Fruit fly (Drosophila melanogaster) whole organism, embryonic: ENCODE measurements around the gene Spt7.

Experiments
- Awh ChIP-seq: fragments of 200-800 bp; sonication (Bioruptor generic); IDR thresholded peaks from 2 replicates; pipeline ENCODE4, ENCODE4 v1.3.6; 2022; ENCODE audit warnings: missing biosample characterization, missing genetic modification characterization
- B-H2 ChIP-seq: fragments of 200-800 bp; sonication (Bioruptor generic); optimal IDR thresholded peaks from 2 replicates; lab custom pipeline; 2018; ENCODE audit warnings: missing biosample characterization, mild to moderate bottlenecking, missing genetic modification characterization
- CG1024 ChIP-seq: fragments of 200-800 bp; sonication (Bioruptor generic); IDR thresholded peaks from 2 replicates; pipeline ENCODE4 v1.3.6; 2022; ENCODE audit warnings: missing biosample characterization, missing genetic modification characterization
- CG10321 ChIP-seq: fragments of 200-800 bp; sonication (Bioruptor generic); IDR thresholded peaks from 2 replicates; pipeline ENCODE4 v1.3.6; 2022; ENCODE audit warnings: missing biosample characterization, missing genetic modification characterization
- CG10366 ChIP-seq: fragments of 200-800 bp; sonication (Bioruptor generic); IDR thresholded peaks from 2 replicates; pipeline ENCODE4 v1.3.6; 2022; ENCODE audit warnings: missing biosample characterization, missing genetic modification characterization
- CG10431 ChIP-seq: fragments of 200-800 bp; sonication (Bioruptor generic); optimal IDR thresholded peaks from 3 replicates; lab custom pipeline; 2018; ENCODE audit warnings: missing biosample characterization, mild to moderate bottlenecking, missing genetic modification characterization
- CG11560 ChIP-seq: fragments of 200-800 bp; sonication (Bioruptor generic); IDR thresholded peaks from 3 replicates; pipeline ENCODE4 v1.3.6; 2022; ENCODE audit warnings: missing biosample characterization, missing genetic modification characterization
- CG12104 ChIP-seq: fragments of 200-800 bp; sonication (Bioruptor generic); optimal IDR thresholded peaks from 3 replicates; lab custom pipeline; 2016; ENCODE audit warnings: missing biosample characterization, missing genetic modification characterization
- CG12769 ChIP-seq: fragments of 200-800 bp; sonication (Bioruptor generic); optimal IDR thresholded peaks from 2 replicates; lab custom pipeline; 2019; ENCODE audit warnings: missing biosample characterization, mild to moderate bottlenecking, missing genetic modification characterization, moderate library complexity
- CG13287 ChIP-seq: fragments of 200-800 bp; sonication (Bioruptor generic); IDR thresholded peaks from 2 replicates; pipeline ENCODE4 v1.3.6; 2022; ENCODE audit warnings: missing biosample characterization, missing genetic modification characterization; ENCODE audit not compliant: partially characterized antibody
- CG1529 ChIP-seq: fragments of 200-800 bp; sonication (Bioruptor generic); optimal IDR thresholded peaks from 3 replicates; lab custom pipeline; 2018; ENCODE audit warnings: missing biosample characterization, missing genetic modification characterization
- CG15601 ChIP-seq: fragments of 200-800 bp; sonication (Bioruptor generic); optimal IDR thresholded peaks from 3 replicates; lab custom pipeline; 2019; ENCODE audit warnings: missing biosample characterization, mild to moderate bottlenecking, missing genetic modification characterization, moderate library complexity
- CG17328 ChIP-seq: fragments of 200-800 bp; sonication (Bioruptor generic); IDR thresholded peaks from 2 replicates; pipeline ENCODE4 v1.3.6; 2022; ENCODE audit warnings: missing biosample characterization, missing genetic modification characterization
- CG18262 ChIP-seq: fragments of 200-800 bp; optimal IDR thresholded peaks from 3 replicates; lab custom pipeline; 2019; ENCODE audit warnings: missing biosample characterization, mild to moderate bottlenecking, missing genetic modification characterization, moderate library complexity
- CG2202 ChIP-seq: fragments of 200-800 bp; sonication (Bioruptor generic); optimal IDR thresholded peaks from 2 replicates; lab custom pipeline; 2018; ENCODE audit warnings: missing biosample characterization, mild to moderate bottlenecking, missing genetic modification characterization
- CG3847 ChIP-seq: fragments of 200-800 bp; sonication (Bioruptor generic); IDR thresholded peaks from 2 replicates; pipeline ENCODE4 v1.3.6; 2022; ENCODE audit warnings: missing biosample characterization, missing genetic modification characterization
- CG4404 ChIP-seq: fragments of 200-800 bp; sonication (Bioruptor generic); IDR thresholded peaks from 2 replicates; pipeline ENCODE4 v1.3.6; 2022; ENCODE audit warnings: missing biosample characterization, missing genetic modification characterization
- CG5180 ChIP-seq: fragments of 200-800 bp; sonication (Bioruptor generic); optimal IDR thresholded peaks from 3 replicates; lab custom pipeline; 2017; ENCODE audit warnings: missing biosample characterization, missing genetic modification characterization, mild to moderate bottlenecking, moderate library complexity, missing genetic modification reagents
- CG7745 ChIP-seq: fragments of 200-800 bp; sonication (Bioruptor generic); optimal IDR thresholded peaks from 2 replicates; lab custom pipeline; 2018; ENCODE audit warnings: missing biosample characterization, mild to moderate bottlenecking, missing genetic modification characterization, moderate library complexity
- CTCF ChIP-seq: fragments of 200-800 bp; sonication (Bioruptor generic); optimal IDR thresholded peaks from 2 replicates; lab custom pipeline; 2017; ENCODE audit warnings: missing biosample characterization, mild to moderate bottlenecking, missing genetic modification characterization, moderate library complexity
- Dref ChIP-seq: fragments of 200-800 bp; sonication (Bioruptor generic); IDR thresholded peaks from 2 replicates; pipeline ENCODE4 v1.3.6; 2022; ENCODE audit warnings: missing biosample characterization, missing genetic modification characterization
- HmgD ChIP-seq: fragments of 200-800 bp; sonication (Bioruptor generic); optimal IDR thresholded peaks from 3 replicates; lab custom pipeline; 2016; ENCODE audit warnings: missing biosample characterization, missing genetic modification characterization
- Hr51 ChIP-seq, 2 experiments: fragments of 200-800 bp; sonication (Bioruptor generic); optimal IDR thresholded peaks; 2 replicates in 1 of 2; 3 replicates in 1 of 2; lab custom pipeline; 2016 to 2018; ENCODE audit warnings: missing biosample characterization in 2 of 2, missing genetic modification characterization in 2 of 2, mild to moderate bottlenecking in 1 of 2, moderate library complexity in 1 of 2
- Jarid2 ChIP-seq: fragments of 200-800 bp; sonication (Bioruptor generic); optimal IDR thresholded peaks from 3 replicates; lab custom pipeline; 2017; ENCODE audit warnings: mild to moderate bottlenecking, missing biosample characterization, missing genetic modification reagents, missing genetic modification characterization
- MBD-R2 ChIP-seq: fragments of 200-800 bp; sonication (Bioruptor generic); IDR thresholded peaks from 2 replicates; pipeline ENCODE4 v1.3.6; 2022; ENCODE audit warnings: missing biosample characterization, missing genetic modification characterization
- MESR4 ChIP-seq: fragments of 200-800 bp; sonication (Bioruptor generic); optimal IDR thresholded peaks from 2 replicates; lab custom pipeline; 2018; ENCODE audit warnings: missing biosample characterization, mild to moderate bottlenecking, missing genetic modification characterization, moderate library complexity
- NK7.1 ChIP-seq: fragments of 200-800 bp; sonication (Bioruptor generic); optimal IDR thresholded peaks from 3 replicates; lab custom pipeline; 2016; ENCODE audit warnings: missing biosample characterization, missing genetic modification characterization
- Nf-YC ChIP-seq: fragments of 200-800 bp; optimal IDR thresholded peaks from 3 replicates; lab custom pipeline; 2019; ENCODE audit warnings: missing biosample characterization, mild to moderate bottlenecking, missing genetic modification characterization, moderate library complexity
- Side ChIP-seq: fragments of 200-800 bp; sonication (Bioruptor generic); optimal IDR thresholded peaks from 2 replicates; lab custom pipeline; 2016; ENCODE audit warnings: missing biosample characterization, missing genetic modification characterization
- TFAM ChIP-seq: fragments of 200-800 bp; sonication (Bioruptor generic); optimal IDR thresholded peaks from 2 replicates; lab custom pipeline; 2017; ENCODE audit warnings: missing biosample characterization, missing genetic modification characterization, inconsistent platforms
- Vsx1 ChIP-seq: fragments of 200-800 bp; sonication (Bioruptor generic); optimal IDR thresholded peaks from 2 replicates; lab custom pipeline; 2017; ENCODE audit warnings: missing biosample characterization, mild to moderate bottlenecking, missing genetic modification characterization, missing genetic modification reagents
- ac ChIP-seq: fragments of 200-800 bp; sonication (Bioruptor generic); optimal IDR thresholded peaks from 3 replicates; lab custom pipeline; 2017; ENCODE audit warnings: missing biosample characterization, mild to moderate bottlenecking, missing genetic modification characterization
- al ChIP-seq: fragments of 200-800 bp; sonication (Bioruptor generic); IDR thresholded peaks from 2 replicates; pipeline ENCODE4 v1.3.6; 2022; ENCODE audit warnings: missing biosample characterization, missing genetic modification characterization
- chif ChIP-seq, 2 experiments: fragments of 200-800 bp; sonication (Bioruptor generic); optimal IDR thresholded peaks; 3 replicates each; lab custom pipeline; 2016; ENCODE audit warnings: missing biosample characterization in 2 of 2, missing genetic modification characterization in 2 of 2
- crc ChIP-seq: fragments of 200-800 bp; sonication (Bioruptor generic); optimal IDR thresholded peaks from 2 replicates; lab custom pipeline; 2016; ENCODE audit warnings: missing biosample characterization, missing genetic modification characterization
- dimm ChIP-seq: fragments of 200-800 bp; sonication (Bioruptor generic); IDR thresholded peaks from 2 replicates; pipeline ENCODE4 v1.3.6; 2022; ENCODE audit warnings: missing biosample characterization, missing genetic modification characterization
- dmrt11E ChIP-seq: fragments of 200-800 bp; sonication (Bioruptor generic); optimal IDR thresholded peaks from 3 replicates; lab custom pipeline; 2018; ENCODE audit warnings: missing biosample characterization, mild to moderate bottlenecking, missing genetic modification characterization, moderate library complexity
- ewg ChIP-seq: fragments of 200-800 bp; sonication (Bioruptor generic); optimal IDR thresholded peaks from 3 replicates; lab custom pipeline; 2017; ENCODE audit warnings: mild to moderate bottlenecking, missing biosample characterization, missing genetic modification reagents, missing genetic modification characterization
- gcm ChIP-seq: fragments of 200-800 bp; sonication (Bioruptor generic); optimal IDR thresholded peaks from 2 replicates; lab custom pipeline; 2019; ENCODE audit warnings: missing biosample characterization, mild to moderate bottlenecking, missing genetic modification characterization, moderate library complexity
- gfzf ChIP-seq: fragments of 200-800 bp; sonication (Bioruptor generic); optimal IDR thresholded peaks from 2 replicates; lab custom pipeline; 2016; ENCODE audit warnings: missing biosample characterization, mild to moderate bottlenecking, missing genetic modification characterization, moderate library complexity
- mam ChIP-seq: fragments of 200-800 bp; sonication (Bioruptor generic); optimal IDR thresholded peaks from 3 replicates; lab custom pipeline; 2016; ENCODE audit warnings: missing biosample characterization, missing genetic modification characterization
- mirr ChIP-seq: fragments of 200-800 bp; sonication (Bioruptor generic); optimal IDR thresholded peaks from 3 replicates; lab custom pipeline; 2018; ENCODE audit warnings: missing biosample characterization, mild to moderate bottlenecking, missing genetic modification characterization
- nau ChIP-seq: fragments of 200-800 bp; sonication (Bioruptor generic); optimal IDR thresholded peaks from 3 replicates; lab custom pipeline; 2017; ENCODE audit warnings: missing biosample characterization, mild to moderate bottlenecking, missing genetic modification characterization, missing genetic modification reagents
- pros ChIP-seq: fragments of 200-800 bp; sonication (Bioruptor generic); optimal IDR thresholded peaks from 3 replicates; lab custom pipeline; 2019; ENCODE audit warnings: missing biosample characterization, mild to moderate bottlenecking, missing genetic modification characterization, moderate library complexity
- psq ChIP-seq: fragments of 200-800 bp; sonication (Bioruptor generic); optimal IDR thresholded peaks from 2 replicates; lab custom pipeline; 2017; ENCODE audit warnings: missing biosample characterization, missing genetic modification characterization
- sc ChIP-seq, 3 experiments: fragments of >200 bp in 2 of 3; fragments of 200-800 bp in 1 of 3; sonication (Bioruptor generic) in 1 of 3; optimal IDR thresholded peaks; 2 replicates in 2 of 3; 3 replicates in 1 of 3; lab custom pipeline; 2017; ENCODE audit warnings: mild to moderate bottlenecking in 1 of 3, missing biosample characterization in 1 of 3, missing genetic modification characterization in 1 of 3, missing genetic modification reagents in 1 of 3
- sd ChIP-seq: fragments of 200-800 bp; sonication (Bioruptor generic); optimal IDR thresholded peaks from 3 replicates; lab custom pipeline; 2018; ENCODE audit warnings: missing biosample characterization, mild to moderate bottlenecking, missing genetic modification characterization, moderate library complexity
- sna ChIP-seq: fragments of 200-800 bp; sonication (Bioruptor generic); IDR thresholded peaks from 2 replicates; pipeline ENCODE4 v1.3.6; 2022; ENCODE audit warnings: missing biosample characterization, missing genetic modification characterization; ENCODE audit not compliant: partially characterized antibody
- vvl ChIP-seq: fragments of 200-800 bp; sonication (Bioruptor generic); IDR thresholded peaks from 2 replicates; pipeline ENCODE4 v1.3.6; 2022; ENCODE audit warnings: missing biosample characterization, missing genetic modification characterization

Gene Spt7

DNA sequence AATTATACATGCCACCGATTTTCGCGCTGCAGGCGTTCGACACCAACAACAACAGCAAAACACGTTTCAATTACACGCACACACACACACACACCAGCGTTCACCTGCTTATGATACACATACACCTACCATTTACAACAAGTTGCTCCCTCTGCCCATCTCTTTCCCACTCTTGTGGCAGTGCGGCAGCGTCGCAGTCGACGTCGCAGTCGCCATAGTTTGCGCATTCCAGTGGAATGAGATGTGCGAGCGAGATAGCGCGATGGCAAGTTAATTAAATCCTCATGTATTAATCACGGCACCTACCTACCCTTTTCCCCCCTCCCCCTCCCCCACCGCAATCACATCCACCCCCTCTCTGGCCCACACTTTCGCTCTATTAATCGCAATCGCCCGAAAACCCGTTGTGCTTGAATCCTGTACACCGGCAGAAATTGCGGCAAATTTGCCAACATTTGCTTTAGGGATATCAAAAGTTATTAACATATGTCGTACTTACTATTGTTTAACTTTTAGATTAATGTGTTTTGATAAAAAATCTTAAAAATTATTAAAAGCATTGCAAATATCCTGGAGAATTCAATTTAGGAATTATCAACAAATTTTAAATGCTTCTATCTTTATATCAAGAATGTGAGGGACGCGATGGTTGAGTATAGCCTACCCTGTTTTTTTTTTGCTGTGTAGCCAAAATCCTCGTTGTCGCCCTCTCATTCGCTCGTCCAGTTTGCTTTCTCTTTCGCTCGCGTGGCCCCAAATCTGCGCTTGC is 47.7 kb upstream of the Spt7 start (continued):
- no peak for TF ChIP-seq Jarid2
- TF ChIP-seq CTCF (GFP tag; lab: Kevin White, UChicago) = no peak
- no peak for TF ChIP-seq CG13287
- TF ChIP-seq sc (optimal IDR thresholded peaks at IDR 0.05; lab: Kevin White, UChicago) = no peak
- no peak for TF ChIP-seq sc (GFP tag; optimal IDR thresholded peaks at IDR 0.05; lab: Kevin White, UChicago)
- TF ChIP-seq CG3847 (GFP tag; lab: Robert Waterston, UW) = no peak
- TF ChIP-seq MESR4 (GFP tag; lab: Kevin White, UChicago) = no peak
- TF ChIP-seq chif (GFP tag; optimal IDR thresholded peaks at IDR 0.05; lab: Kevin White, UChicago) = peak in 1 of 2 experiments; percentile 29
- peak; percentile 91 for TF ChIP-seq Nf-YC
- no peak for TF ChIP-seq Dref (GFP tag; lab: Robert Waterston, UW)
- TF ChIP-seq CG11560 (tag; lab: Robert Waterston, UW) = no peak
- peak; percentile 75 for TF ChIP-seq CG10321 (GFP tag; lab: Robert Waterston, UW)
- TF ChIP-seq crc (GFP tag; lab: Kevin White, UChicago) = no peak
- peak; percentile 64 for TF ChIP-seq ewg (GFP tag; lab: Kevin White, UChicago)
- TF ChIP-seq MBD-R2 (GFP tag; lab: Robert Waterston, UW) = no peak
- 0 out of 2 replicates have a peak, but pooled peaks have one; percentile 8 for TF ChIP-seq al (GFP tag; lab: Robert Waterston, UW)
- TF ChIP-seq Awh (GFP tag; lab: Robert Waterston, UW) = no peak
- TF ChIP-seq CG12769 (tag; lab: Kevin White, UChicago) = no peak
- TF ChIP-seq CG18262 = peak; percentile 31
- no peak for TF ChIP-seq CG1024 (GFP tag; lab: Robert Waterston, UW)
- peak in 1 of 2 experiments; percentile 60 for TF ChIP-seq Hr51 (GFP tag; optimal IDR thresholded peaks at IDR 0.05; lab: Kevin White, UChicago)
- TF ChIP-seq CG5180 (GFP tag; lab: Kevin White, UChicago) = no peak
- no peak for TF ChIP-seq sna (GFP tag; lab: Robert Waterston, UW)
- TF ChIP-seq nau (GFP tag; lab: Kevin White, UChicago) = no peak
- no peak for TF ChIP-seq psq (GFP tag; lab: Kevin White, UChicago)
- no peak for TF ChIP-seq NK7.1 (GFP tag; lab: Kevin White, UChicago)
- TF ChIP-seq Side (GFP tag; lab: Kevin White, UChicago) = no peak
- TF ChIP-seq CG10431 = no peak
- no peak for TF ChIP-seq pros (GFP tag; lab: Kevin White, UChicago)
- TF ChIP-seq CG12104 (GFP tag; lab: Kevin White, UChicago) = peak; percentile 4
- no peak for TF ChIP-seq Vsx1 (GFP tag; lab: Kevin White, UChicago)
- TF ChIP-seq B-H2 (GFP tag; lab: Kevin White, UChicago) = no peak
- TF ChIP-seq CG10366 (GFP tag; lab: Robert Waterston, UW) = no peak; the same call in 1 of the 2 replicates
- TF ChIP-seq mirr (GFP tag; lab: Kevin White, UChicago) = no peak
- peak; percentile 43 for TF ChIP-seq CG4404 (GFP tag; lab: Robert Waterston, UW)
- TF ChIP-seq TFAM (GFP tag; lab: Kevin White, UChicago) = no peak
- no peak for TF ChIP-seq mam (GFP tag; lab: Kevin White, UChicago)
- TF ChIP-seq sd (tag; lab: Kevin White, UChicago) = peak; percentile 62
- TF ChIP-seq CG7745 = no peak
- TF ChIP-seq CG2202 (tag; lab: Kevin White, UChicago) = no peak
- TF ChIP-seq gcm = no peak
- peak; percentile 44 for TF ChIP-seq dmrt11E (tag; lab: Kevin White, UChicago)
- no peak for TF ChIP-seq CG1529 (GFP tag; lab: Kevin White, UChicago)
- TF ChIP-seq CG15601 (tag; lab: Kevin White, UChicago) = no peak
- TF ChIP-seq ac = no peak
- TF ChIP-seq gfzf = no peak
- peak; percentile 69 for TF ChIP-seq vvl
- no peak for TF ChIP-seq CG17328 (GFP tag; lab: Robert Waterston, UW)
- TF ChIP-seq dimm (GFP tag; lab: Robert Waterston, UW) = no peak
- TF ChIP-seq HmgD (GFP tag; lab: Kevin White, UChicago) = no peak
